Worm (Caenorhabditis elegans): ENCODE results near the gene K07H8.7.

ce11 chrIV:8300468-8300867, 40.7 kb upstream of the K07H8.7 start, which contains the start of gene F35H10.5:
- TF ChIP-seq fkh-8 (tag; optimal IDR thresholded peaks at IDR 0.05) (no peak), unc-98 (GFP tag; IDR thresholded peaks at IDR 0.05) (no peak), mdl-1 (tag; optimal IDR thresholded peaks at IDR 0.05) (no peak), alr-1 (tag; optimal IDR thresholded peaks at IDR 0.05; ENCODE audit: borderline replicate concordance) (no peak), unc-62 (GFP tag; optimal IDR thresholded peaks at IDR 0.05) (no peak), nhr-237 (tag; optimal IDR thresholded peaks at IDR 0.05) (no peak), snpc-4 (tag; optimal IDR thresholded peaks at IDR 0.05) (no peak), egl-27 (tag; optimal IDR thresholded peaks at IDR 0.05) (no peak), zag-1 (tag; optimal IDR thresholded peaks at IDR 0.05) (no peak), ets-5 (GFP tag; IDR thresholded peaks at IDR 0.05) (no peak), ama-1 (optimal IDR thresholded peaks at IDR 0.05) (no peak), fkh-10 (GFP tag; optimal IDR thresholded peaks at IDR 0.05) (no peak)
